Fruit fly (Drosophila melanogaster): ENCODE data around the gene CG3223.

Gene CG3223

DNA sequence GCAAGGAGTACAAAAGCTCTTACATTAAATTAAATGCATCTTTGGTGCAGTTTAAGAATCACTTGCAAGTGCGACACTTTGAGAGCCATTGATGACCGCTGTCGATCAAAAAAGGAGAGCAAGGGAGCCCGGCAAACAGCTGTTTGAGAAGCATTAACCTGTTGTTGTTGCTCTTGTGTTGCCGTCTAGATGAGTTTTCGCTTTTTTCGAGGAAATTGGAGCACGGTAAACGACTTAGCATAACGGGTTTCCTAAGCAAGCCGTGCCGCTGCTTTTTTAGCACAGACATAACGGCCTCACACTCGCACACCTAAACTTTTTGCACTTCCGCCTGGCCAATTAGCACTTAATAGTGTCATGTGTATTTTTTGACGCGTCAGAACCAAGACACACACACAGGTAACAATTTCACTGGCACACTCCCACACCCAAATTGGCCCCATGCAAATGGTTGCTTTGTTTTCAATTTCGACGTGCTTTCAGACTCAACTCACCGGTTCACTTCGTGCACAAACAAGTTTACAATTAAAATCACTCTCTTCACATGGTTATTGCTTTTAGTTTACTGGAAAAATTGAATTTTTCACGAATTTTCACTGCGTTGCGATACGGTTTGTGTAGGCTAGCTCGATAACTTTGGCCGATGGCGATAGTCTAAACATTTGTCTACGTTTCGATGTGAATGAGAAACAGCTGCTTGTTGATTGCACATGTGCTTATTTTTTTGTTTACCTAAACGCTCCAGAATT, 21.1 kb downstream of the CG3223 start, which contains the start of the genes CG10903 and CG2747 (continued):
- TF ChIP-seq gem (tag; optimal IDR thresholded peaks at IDR 0.05) (no peak), Mrtf (GFP tag; IDR thresholded peaks at IDR 0.05) (no peak), sim (GFP tag; IDR thresholded peaks at IDR 0.05) (no peak), HmgZ (tag; optimal IDR thresholded peaks at IDR 0.05) (peak; percentile 39), trem (tag; optimal IDR thresholded peaks at IDR 0.05) (no peak), CG1647 (GFP tag; optimal IDR thresholded peaks at IDR 0.05) (no peak), Hr51 (GFP tag; optimal IDR thresholded peaks at IDR 0.05) (no peak), insv (GFP tag; optimal IDR thresholded peaks at IDR 0.05) (no peak), CG8765 (GFP tag; IDR thresholded peaks at IDR 0.05) (no peak), CG2199 (GFP tag; IDR thresholded peaks at IDR 0.05) (no peak), CG5953 (GFP tag; IDR thresholded peaks at IDR 0.05) (no peak), pan (optimal IDR thresholded peaks at IDR 0.05) (no peak), pan (GFP tag; optimal IDR thresholded peaks at IDR 0.05 in 1 of 2, IDR thresholded peaks at IDR 0.05 in 1 of 2) (no peak), seq (GFP tag; IDR thresholded peaks at IDR 0.05) (no peak), Bteb2 (GFP tag; optimal IDR thresholded peaks at IDR 0.05) (no peak), H2.0 (GFP tag; IDR thresholded peaks at IDR 0.05) (no peak), pros (GFP tag; optimal IDR thresholded peaks at IDR 0.05) (no peak), pzg (GFP tag; optimal IDR thresholded peaks at IDR 0.05) (peak; percentile 67), maf-S (GFP tag; optimal IDR thresholded peaks at IDR 0.05) (no peak), CG16779 (GFP tag; IDR thresholded peaks at IDR 0.05) (no peak), ap (GFP tag; IDR thresholded peaks at IDR 0.05) (no peak), danr (GFP tag; IDR thresholded peaks at IDR 0.05) (no peak), Oli (tag; optimal IDR thresholded peaks at IDR 0.05) (no peak), NC2α (GFP tag; optimal IDR thresholded peaks at IDR 0.05) (no peak), wor (GFP tag; IDR thresholded peaks at IDR 0.05) (no peak), CG7839 (tag; optimal IDR thresholded peaks at IDR 0.05) (no peak), CG3281 (GFP tag; optimal IDR thresholded peaks at IDR 0.05) (no peak), CG18262 (tag; optimal IDR thresholded peaks at IDR 0.05) (peak; percentile 8), CG7556 (GFP tag; optimal IDR thresholded peaks at IDR 0.05) (no peak), crc (GFP tag; optimal IDR thresholded peaks at IDR 0.05) (no peak), CG8944 (GFP tag; optimal IDR thresholded peaks at IDR 0.05) (no peak), CG7928 (GFP tag; optimal IDR thresholded peaks at IDR 0.05) (no peak), Trl (optimal IDR thresholded peaks at IDR 0.05) (no peak), Trl (GFP tag; optimal IDR thresholded peaks at IDR 0.05) (no peak), CG10565 (GFP tag; optimal IDR thresholded peaks at IDR 0.05) (no peak), repo (GFP tag; optimal IDR thresholded peaks at IDR 0.05) (no peak), CG10543 (GFP tag; optimal IDR thresholded peaks at IDR 0.05) (peak; percentile 41), CG14014 (GFP tag; IDR thresholded peaks at IDR 0.05) (no peak), CG4404 (GFP tag; IDR thresholded peaks at IDR 0.05) (no peak), MBD-R2 (GFP tag; IDR thresholded peaks at IDR 0.05) (peak; percentile 70), Ets65A (GFP tag) (no peak), Jarid2 (GFP tag; optimal IDR thresholded peaks at IDR 0.05) (no peak), CG31224 (GFP tag; IDR thresholded peaks at IDR 0.05) (no peak), Deaf1 (tag; optimal IDR thresholded peaks at IDR 0.05) (no peak), HHEX (GFP tag; optimal IDR thresholded peaks at IDR 0.05) (no peak), Chrac-16 (GFP tag; optimal IDR thresholded peaks at IDR 0.05) (no peak), Sin3A (optimal IDR thresholded peaks at IDR 0.05) (peak; percentile 60), CG6272 (GFP tag; IDR thresholded peaks at IDR 0.05) (no peak), Ada2b (GFP tag; IDR thresholded peaks at IDR 0.05) (no peak), B-H2 (GFP tag; optimal IDR thresholded peaks at IDR 0.05) (peak; percentile 5), Myb (GFP tag; optimal IDR thresholded peaks at IDR 0.05) (no peak), wek (GFP tag; optimal IDR thresholded peaks at IDR 0.05) (no peak), Dref (GFP tag; IDR thresholded peaks at IDR 0.05) (peak; percentile 68)
